Fruit fly (Drosophila melanogaster) whole organism: ENCODE measurements around the gene Peritrophin-15a.

ENCODE experiments used
- CG8478 ChIP-seq: fragments of >200 bp; optimal IDR thresholded peaks from 2 replicates; lab custom pipeline; 2018; ENCODE audit warnings: inconsistent platforms
- psq ChIP-seq: fragments of >200 bp; optimal IDR thresholded peaks from 2 replicates; lab custom pipeline; 2017

- TF ChIP-seq CG8478 (lab: Kevin White, UChicago): no peak
- no peak for TF ChIP-seq psq
Observed at dm6 chr2L:8381508-8382036, 14.3 kb downstream of the Peritrophin-15a start, which contains the start of gene AlaRS.
